Comparison of ENCODE assay signal across 2 worm cellular contexts in the genomic region with DNA sequence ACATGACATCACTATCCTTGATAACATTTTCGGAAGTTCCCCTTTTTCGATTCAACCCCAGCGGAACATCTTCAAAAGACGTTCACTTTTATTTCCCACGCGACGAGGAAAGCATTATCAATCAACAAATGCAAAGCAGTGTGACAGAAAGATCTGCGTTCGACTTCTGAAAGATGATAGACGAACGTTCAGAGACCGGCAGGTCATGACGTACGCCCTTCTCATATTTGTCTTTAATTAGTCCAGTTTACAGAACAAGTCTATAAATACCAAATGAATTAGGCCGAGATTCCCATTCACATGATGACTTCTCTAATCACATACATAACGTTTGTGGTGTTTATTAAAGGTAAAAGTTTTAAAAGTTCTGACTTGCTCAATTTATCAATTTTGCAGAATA.
TF ChIP-seq lines count a peak whose summit lies in the region.

Gene R11G1.11 (plus strand): TSS at position 301 of the 400 bp plus-strand sequence.

TF ChIP-seq in whole organism, L3 larva, 47 proteins besides CTCF, POLR2A, EP300 and RAD21:
- peak; percentile 52 for TF ChIP-seq nhr-23 (tag; optimal IDR thresholded peaks at IDR 0.05; lab: Kevin White, UChicago)
- no peak for TF ChIP-seq lin-39 (tag; optimal IDR thresholded peaks at IDR 0.05; lab: Kevin White, UChicago)

TF ChIP-seq in whole organism, mixed stage, embryonic, 35 proteins besides CTCF, POLR2A, EP300 and RAD21:
- TF ChIP-seq ceh-39 (tag; optimal IDR thresholded peaks at IDR 0.05; lab: Kevin White, UChicago) (no peak), elt-3 (tag; optimal IDR thresholded peaks at IDR 0.05; lab: Kevin White, UChicago) (peak; percentile 0)

Comparison
In these comparisons a context has a peak if more than half of its experiments do, and no peak if none do; other contexts are left out.
1. Of the 11 proteins assayed by ChIP-seq in both whole organism, L3 larva and whole organism, mixed stage, embryonic: peak only in whole organism, L3 larva: none; only in whole organism, mixed stage, embryonic: elt-3; in both: none; in neither: 10.